Worm (Caenorhabditis elegans) whole organism, L4 larva: ENCODE measurements around the gene gmeb-3.

ENCODE experiments used
- F49E8.2 ChIP-seq: sonication (generic microtip); optimal IDR thresholded peaks from 2 replicates; lab custom pipeline; 2016; ENCODE audit warnings: missing compliant biosample characterization, mild to moderate bottlenecking, missing genetic modification characterization, borderline replicate concordance
- Y5F2A.4 ChIP-seq: fragments of 200-800 bp; sonication (Bioruptor generic); optimal IDR thresholded peaks from 2 replicates; lab custom pipeline; 2018; ENCODE audit warnings: mild to moderate bottlenecking, missing genetic modification characterization, missing compliant biosample characterization
- ama-1 ChIP-seq: fragments of 150-350 bp; optimal IDR thresholded peaks from 2 replicates; lab custom pipeline; 2014; ENCODE audit warnings: inconsistent platforms, mixed read lengths
- ceh-20 ChIP-seq: fragments of 200-800 bp; sonication (Bioruptor generic); IDR thresholded peaks from 2 replicates; pipeline ENCODE4 v1.3.6; 2022; ENCODE audit warnings: missing genetic modification reagents, missing genetic modification characterization, missing compliant biosample characterization
- ceh-28 ChIP-seq: fragments of 150-350 bp; optimal IDR thresholded peaks from 2 replicates; lab custom pipeline; 2014; ENCODE audit warnings: missing biosample characterization, missing genetic modification reagents, missing genetic modification characterization
- ceh-32 ChIP-seq: sonication (generic microtip); optimal IDR thresholded peaks from 2 replicates; lab custom pipeline; 2016; ENCODE audit warnings: mild to moderate bottlenecking, missing genetic modification characterization, missing compliant biosample characterization; ENCODE audit not compliant: poor library complexity
- ceh-62 ChIP-seq: sonication (generic microtip); optimal IDR thresholded peaks from 2 replicates; lab custom pipeline; 2017; ENCODE audit warnings: missing biosample characterization, missing genetic modification characterization
- ces-1 ChIP-seq: fragments of 150-350 bp; sonication (generic microtip); optimal IDR thresholded peaks from 4 replicates; lab custom pipeline; 2014; ENCODE audit warnings: missing biosample characterization, missing genetic modification reagents, missing genetic modification characterization
- ctbp-1 ChIP-seq: fragments of 200-800 bp; sonication (Bioruptor generic); IDR thresholded peaks from 2 replicates; pipeline ENCODE4 v1.3.6; 2022; ENCODE audit warnings: missing genetic modification reagents, missing genetic modification characterization, missing compliant biosample characterization
- daf-19 ChIP-seq: fragments of 200-800 bp; sonication (Bioruptor generic); conservative IDR thresholded peaks from 2 replicates; pipeline ENCODE4 v1.3.6; 2022; ENCODE audit warnings: missing genetic modification characterization, missing compliant biosample characterization
- dmd-8 ChIP-seq: fragments of 200-800 bp; sonication (Bioruptor generic); IDR thresholded peaks from 2 replicates; pipeline ENCODE4 v1.3.6; 2022; ENCODE audit warnings: missing genetic modification characterization, missing compliant biosample characterization
- egl-43 ChIP-seq: fragments of 200-800 bp; sonication (Bioruptor generic); IDR thresholded peaks from 2 replicates; pipeline ENCODE4 v1.3.6; 2022; ENCODE audit warnings: missing genetic modification reagents, missing genetic modification characterization, missing compliant biosample characterization
- fos-1 ChIP-seq: fragments of 150-350 bp; optimal IDR thresholded peaks from 2 replicates; lab custom pipeline; 2014; ENCODE audit warnings: missing biosample characterization, missing genetic modification characterization
- hlh-11 ChIP-seq: fragments of 200-800 bp; sonication (Bioruptor generic); optimal IDR thresholded peaks from 2 replicates; lab custom pipeline; 2018; ENCODE audit warnings: mild to moderate bottlenecking, missing genetic modification characterization, missing compliant biosample characterization
- hmg-1.1 ChIP-seq: fragments of 200-800 bp; sonication (Bioruptor generic); IDR thresholded peaks from 2 replicates; pipeline ENCODE4 v1.3.6; 2022; ENCODE audit warnings: missing genetic modification reagents, missing genetic modification characterization, missing compliant biosample characterization
- lin-29 ChIP-seq: fragments of 200-800 bp; sonication (Bioruptor generic); IDR thresholded peaks from 2 replicates; pipeline ENCODE4 v1.3.6; 2022; ENCODE audit warnings: missing genetic modification reagents, missing genetic modification characterization, missing compliant biosample characterization
- lin-38 ChIP-seq: fragments of 200-800 bp; sonication (Bioruptor generic); IDR thresholded peaks from 2 replicates; pipeline ENCODE4 v1.3.6; 2022; ENCODE audit warnings: missing genetic modification reagents, missing genetic modification characterization, missing compliant biosample characterization
- mdl-1 ChIP-seq, 2 experiments: fragments of 150-350 bp in 1 of 2; sonication (generic microtip) in 1 of 2; optimal IDR thresholded peaks; 2 replicates each; lab custom pipeline; 2014 to 2017; ENCODE audit warnings: missing biosample characterization in 2 of 2, missing genetic modification characterization in 2 of 2
- mdt-29 ChIP-seq: fragments of 200-800 bp; sonication (Bioruptor generic); IDR thresholded peaks from 2 replicates; pipeline ENCODE4 v1.3.6; 2022; ENCODE audit warnings: missing genetic modification reagents, missing genetic modification characterization, missing compliant biosample characterization
- mes-2 ChIP-seq: sonication (generic microtip); optimal IDR thresholded peaks from 2 replicates; lab custom pipeline; 2016; ENCODE audit warnings: missing genotype, mild to moderate bottlenecking, missing genetic modification characterization, missing compliant biosample characterization; ENCODE audit not compliant: poor library complexity, severe bottlenecking
- mxl-2 ChIP-seq: fragments of 200-800 bp; sonication (Bioruptor generic); conservative IDR thresholded peaks from 2 replicates; pipeline ENCODE4 v1.3.6; 2022; ENCODE audit warnings: missing genetic modification reagents, missing genetic modification characterization, missing compliant biosample characterization
- nhr-102 ChIP-seq: sonication (generic microtip); optimal IDR thresholded peaks from 2 replicates; lab custom pipeline; 2016; ENCODE audit warnings: mild to moderate bottlenecking, missing genetic modification characterization, moderate library complexity, missing compliant biosample characterization
- nhr-11 ChIP-seq: fragments of 150-350 bp; optimal IDR thresholded peaks from 2 replicates; lab custom pipeline; 2014; ENCODE audit warnings: missing biosample characterization, missing genetic modification characterization
- nhr-42 ChIP-seq: fragments of 200-800 bp; sonication (Bioruptor generic); IDR thresholded peaks from 2 replicates; pipeline ENCODE4 v1.3.6; 2022; ENCODE audit warnings: missing genetic modification characterization, missing compliant biosample characterization
- nhr-76 ChIP-seq: fragments of 150-350 bp; optimal IDR thresholded peaks from 2 replicates; lab custom pipeline; 2014; ENCODE audit warnings: missing biosample characterization, missing genetic modification characterization
- pqm-1 ChIP-seq: sonication (generic microtip); optimal IDR thresholded peaks from 2 replicates; lab custom pipeline; 2017; ENCODE audit warnings: missing biosample characterization, missing genetic modification characterization
- saeg-2 ChIP-seq: fragments of 200-800 bp; sonication (Bioruptor generic); IDR thresholded peaks from 2 replicates; pipeline ENCODE4 v1.3.6; 2022; ENCODE audit warnings: missing genetic modification reagents, missing genetic modification characterization, missing compliant biosample characterization
- sdz-12 ChIP-seq: fragments of 200-800 bp; sonication (Bioruptor generic); optimal IDR thresholded peaks from 2 replicates; lab custom pipeline; 2018; ENCODE audit warnings: mild to moderate bottlenecking, missing genetic modification characterization, missing compliant biosample characterization
- set-16 ChIP-seq: fragments of 200-800 bp; sonication (Bioruptor generic); IDR thresholded peaks from 2 replicates; pipeline ENCODE4 v1.3.6; 2022; ENCODE audit warnings: missing genetic modification reagents, missing genetic modification characterization, missing compliant biosample characterization
- unc-130 ChIP-seq: sonication (generic microtip); optimal IDR thresholded peaks from 2 replicates; lab custom pipeline; 2016; ENCODE audit warnings: missing genetic modification reagents, missing genetic modification characterization, missing compliant biosample characterization
- vab-7 ChIP-seq: fragments of 200-800 bp; sonication (Bioruptor generic); IDR thresholded peaks from 2 replicates; pipeline ENCODE4 v1.3.6; 2022; ENCODE audit warnings: missing genetic modification reagents, missing genetic modification characterization, missing compliant biosample characterization
- zag-1 ChIP-seq: fragments of 150-350 bp; optimal IDR thresholded peaks from 2 replicates; lab custom pipeline; 2014; ENCODE audit warnings: missing biosample characterization, missing genetic modification characterization
- zfp-3 ChIP-seq: fragments of 200-800 bp; sonication (Bioruptor generic); conservative IDR thresholded peaks from 2 replicates; pipeline ENCODE4 v1.3.6; 2022; ENCODE audit warnings: missing genetic modification reagents, missing genetic modification characterization, missing compliant biosample characterization
- ztf-11 ChIP-seq: fragments of 150-350 bp; optimal IDR thresholded peaks from 2 replicates; lab custom pipeline; 2014; ENCODE audit warnings: missing biosample characterization, missing genetic modification characterization
- ztf-7 ChIP-seq: fragments of 150-350 bp; optimal IDR thresholded peaks from 2 replicates; lab custom pipeline; 2014; ENCODE audit warnings: missing biosample characterization, missing genetic modification characterization

Gene gmeb-3

DNA sequence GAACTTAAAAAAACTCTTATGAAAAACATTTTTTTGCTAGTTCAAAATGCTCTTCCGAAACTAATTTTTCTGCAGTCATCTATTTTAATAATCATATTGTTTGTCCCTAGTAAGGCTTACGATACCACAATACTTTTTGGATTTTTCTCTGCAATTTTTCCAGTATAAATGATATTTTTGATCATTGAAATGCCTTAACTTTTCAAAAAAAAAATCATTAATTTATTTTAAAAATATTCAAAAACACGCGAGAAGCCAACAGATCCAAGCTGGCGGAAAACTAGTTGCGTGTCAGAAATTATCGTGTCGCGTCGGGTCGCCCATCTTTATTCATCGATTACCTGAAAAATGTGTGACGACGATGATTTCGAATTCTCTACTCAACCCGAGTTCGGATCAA is at the start of gene gmeb-3:
gmeb-3 (plus strand) TSS at position 301 of the 400 bp plus-strand sequence.
- TF ChIP-seq ceh-28 (tag; lab: Kevin White, UChicago), result no peak
- no peak for TF ChIP-seq set-16 (GFP tag; lab: Robert Waterston, UW)

DNA sequence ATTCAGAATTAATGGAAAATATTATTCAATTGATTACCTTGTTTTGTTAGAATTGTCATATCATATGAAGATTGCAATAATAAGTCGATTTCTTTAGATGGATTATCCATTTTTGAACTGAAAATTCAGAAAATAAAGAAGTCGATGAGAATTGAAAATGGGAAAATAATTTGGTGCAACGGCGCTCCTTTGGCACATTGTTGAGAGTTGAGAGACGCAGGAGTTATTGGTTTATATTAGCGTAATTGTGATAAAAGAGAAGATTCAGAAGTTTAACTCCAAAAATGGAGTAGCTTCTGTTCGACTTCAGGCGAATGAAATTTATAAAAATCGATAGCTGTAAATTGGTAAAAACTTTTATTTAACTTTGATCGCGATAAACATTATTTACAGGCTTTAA is 48.7 kb upstream of the gmeb-3 start, which contains the start of gene C14B1.8:
C14B1.8 (minus strand) TSS at position 117 of the 400 bp plus-strand sequence.
- TF ChIP-seq mes-2 (tag; lab: Kevin White, UChicago), result peak; percentile 68
- no peak for TF ChIP-seq saeg-2 (GFP tag; lab: Robert Waterston, UW)
- no peak for TF ChIP-seq nhr-76
- TF ChIP-seq Y5F2A.4 (GFP tag; lab: Kevin White, UChicago), result no peak
- no peak for TF ChIP-seq vab-7
- no peak for TF ChIP-seq ceh-20 (GFP tag; lab: Robert Waterston, UW)
- TF ChIP-seq ceh-32, result no peak
- no peak for TF ChIP-seq egl-43 (GFP tag; lab: Robert Waterston, UW)
- TF ChIP-seq fos-1 (tag; lab: Kevin White, UChicago), result no peak
- TF ChIP-seq ztf-11, result no peak
- TF ChIP-seq dmd-8 (GFP tag; lab: Robert Waterston, UW), result no peak
- peak; percentile 55 for TF ChIP-seq unc-130 (GFP tag; lab: Kevin White, UChicago)
- no peak for TF ChIP-seq zag-1 (tag; lab: Kevin White, UChicago)
- TF ChIP-seq F49E8.2 (tag; lab: Kevin White, UChicago), result no peak
- TF ChIP-seq hmg-1.1, result no peak
- no peak for TF ChIP-seq ztf-7
- TF ChIP-seq mdl-1 (tag; optimal IDR thresholded peaks at IDR 0.05; lab: Kevin White, UChicago), result no peak
- no peak for TF ChIP-seq lin-29 (GFP tag; lab: Robert Waterston, UW)
- no peak for TF ChIP-seq set-16 (GFP tag; lab: Robert Waterston, UW)
- TF ChIP-seq zfp-3 (GFP tag; lab: Robert Waterston, UW), result no peak
- TF ChIP-seq ceh-62 (tag; lab: Kevin White, UChicago), result no peak
- TF ChIP-seq lin-38 (GFP tag; lab: Robert Waterston, UW), result peak; percentile 75
- no peak for TF ChIP-seq pqm-1 (tag; lab: Kevin White, UChicago)
- peak; percentile 14 for TF ChIP-seq ama-1 (lab: Kevin White, UChicago)
- TF ChIP-seq nhr-11 (tag; lab: Kevin White, UChicago), result no peak
- no peak for TF ChIP-seq nhr-102 (tag; lab: Kevin White, UChicago)
- no peak for TF ChIP-seq mdt-29
- TF ChIP-seq mxl-2 (GFP tag; lab: Robert Waterston, UW), result no peak

- TF ChIP-seq ces-1 (GFP tag; lab: Kevin White, UChicago) (no peak), lin-38 (GFP tag; lab: Robert Waterston, UW) (peak; percentile 72), unc-130 (GFP tag; lab: Kevin White, UChicago) (peak; percentile 0), sdz-12 (no peak)
- TF ChIP-seq, all 104 proteins: peak for 2
These were observed 44.6 kb upstream of the gmeb-3 start for ce11 chrIII:3723726-3724125.

- TF ChIP-seq nhr-42 (GFP tag; lab: Robert Waterston, UW) (no peak), hmg-1.1 (no peak), hlh-11 (tag; lab: Kevin White, UChicago) (no peak), daf-19 (GFP tag; lab: Robert Waterston, UW) (no peak), ctbp-1 (GFP tag; lab: Robert Waterston, UW) (no peak), ceh-32 (no peak)
These were observed 43.4 kb upstream of the gmeb-3 start, which contains the start of gene C14B1.12 for ce11 chrIII:3724880-3725279. C14B1.12 (minus strand) TSS chrIII:3724980.
